Fruit fly (Drosophila melanogaster) whole organism, larva: ENCODE results near the gene CG10804.

ENCODE experiments used
- noc ChIP-seq: fragments of 200-800 bp; sonication (Bioruptor generic); optimal IDR thresholded peaks from 3 replicates; lab custom pipeline; 2019; ENCODE audit warnings: missing biosample characterization, mild to moderate bottlenecking, missing genetic modification characterization, moderate library complexity

CG10804 gene

dm6 chrX:3458491-3458890 lies 23.6 kb downstream of the CG10804 start:
- TF ChIP-seq noc, result no peak

dm6 chrX:3457518-3457917 lies 24.6 kb downstream of the CG10804 start:
- no peak for TF ChIP-seq noc

dm6 chrX:3455431-3456001 lies 26.6 kb downstream of the CG10804 start:
- TF ChIP-seq noc, result no peak

dm6 chrX:3454715-3455114 lies 27.4 kb downstream of the CG10804 start:
- TF ChIP-seq noc, result no peak

dm6 chrX:3453038-3453819 lies 28.9 kb downstream of the CG10804 start:
- no peak for TF ChIP-seq noc

- TF ChIP-seq noc, result no peak
Measured at dm6 chrX:3451916-3452315, 30.2 kb downstream of the CG10804 start.

dm6 chrX:3451250-3451786 lies 30.8 kb downstream of the CG10804 start:
- TF ChIP-seq noc, result no peak

- no peak for TF ChIP-seq noc
Measured at dm6 chrX:3448893-3449394, 33.2 kb downstream of the CG10804 start, which contains the start of gene CG12535. Gene CG12535, minus strand, starts transcription at chrX:3448943.

- no peak for TF ChIP-seq noc
Measured at dm6 chrX:3447718-3448523, 34.2 kb downstream of the CG10804 start.

- TF ChIP-seq noc, result no peak
Measured at dm6 chrX:3446650-3447049, 35.5 kb downstream of the CG10804 start.

- no peak for TF ChIP-seq noc
Measured at dm6 chrX:3446157-3446556, 36.0 kb downstream of the CG10804 start.

- peak; percentile 86 for TF ChIP-seq noc
Measured at dm6 chrX:3444800-3445199, 37.3 kb downstream of the CG10804 start.

dm6 chrX:3443902-3444301 lies 38.2 kb downstream of the CG10804 start:
- TF ChIP-seq noc, result peak; percentile 64

dm6 chrX:3442543-3443207 lies 39.4 kb downstream of the CG10804 start:
- no peak for TF ChIP-seq noc

dm6 chrX:3440506-3440905 lies 41.6 kb downstream of the CG10804 start:
- no peak for TF ChIP-seq noc

- no peak for TF ChIP-seq noc
Measured at dm6 chrX:3437493-3437892, 44.6 kb downstream of the CG10804 start.
